Fruit fly (Drosophila melanogaster) whole organism, embryonic: ENCODE data around the gene CG6709.

Source experiments
- Abd-B ChIP-seq: fragments of 200-800 bp; sonication (Bioruptor generic); optimal IDR thresholded peaks from 2 replicates; lab custom pipeline; 2018; ENCODE audit warnings: missing biosample characterization, mild to moderate bottlenecking, missing genetic modification characterization, moderate library complexity
- Atf3 ChIP-seq: fragments of 200-800 bp; sonication (Bioruptor generic); optimal IDR thresholded peaks from 3 replicates; lab custom pipeline; 2016; ENCODE audit warnings: missing biosample characterization, missing genetic modification characterization
- C15 ChIP-seq: fragments of 200-800 bp; sonication (Bioruptor generic); IDR thresholded peaks from 3 replicates; pipeline ENCODE4 v1.3.6; 2022; ENCODE audit warnings: missing biosample characterization, missing genetic modification characterization
- CG10462 ChIP-seq: fragments of 200-800 bp; sonication (Bioruptor generic); optimal IDR thresholded peaks from 2 replicates; lab custom pipeline; 2016; ENCODE audit warnings: missing biosample characterization, missing genetic modification characterization
- CG11456 ChIP-seq: fragments of 200-800 bp; sonication (Bioruptor generic); IDR thresholded peaks from 3 replicates; pipeline ENCODE4 v1.3.6; 2022; ENCODE audit warnings: missing biosample characterization, missing genetic modification characterization
- CG11695 ChIP-seq: fragments of 200-800 bp; sonication (Bioruptor generic); IDR thresholded peaks from 3 replicates; pipeline ENCODE4 v1.3.6; 2022; ENCODE audit warnings: missing biosample characterization, missing genetic modification characterization
- CG12236 ChIP-seq: fragments of 200-800 bp; sonication (Bioruptor generic); optimal IDR thresholded peaks from 2 replicates; lab custom pipeline; 2016; ENCODE audit warnings: missing biosample characterization, missing genetic modification characterization
- CG12659 ChIP-seq: fragments of 200-800 bp; sonication (Bioruptor generic); optimal IDR thresholded peaks from 3 replicates; lab custom pipeline; 2017; ENCODE audit warnings: mild to moderate bottlenecking, missing biosample characterization, missing genetic modification reagents, missing genetic modification characterization
- CG12942 ChIP-seq: fragments of 200-800 bp; sonication (Bioruptor generic); optimal IDR thresholded peaks from 3 replicates; lab custom pipeline; 2016; ENCODE audit warnings: missing biosample characterization, missing genetic modification characterization
- CG14441 ChIP-seq: fragments of 200-800 bp; sonication (Bioruptor generic); IDR thresholded peaks from 2 replicates; pipeline ENCODE4 v1.3.6; 2022; ENCODE audit warnings: missing biosample characterization, missing genetic modification characterization
- CG15696 ChIP-seq: fragments of 200-800 bp; sonication (Bioruptor generic); optimal IDR thresholded peaks from 2 replicates; lab custom pipeline; 2019; ENCODE audit warnings: missing biosample characterization, mild to moderate bottlenecking, missing genetic modification characterization, moderate library complexity
- CG17359 ChIP-seq: fragments of 200-800 bp; sonication (Bioruptor generic); optimal IDR thresholded peaks from 3 replicates; lab custom pipeline; 2018; ENCODE audit warnings: missing biosample characterization, mild to moderate bottlenecking, missing genetic modification characterization, moderate library complexity
- CG2202 ChIP-seq: fragments of 200-800 bp; sonication (Bioruptor generic); optimal IDR thresholded peaks from 2 replicates; lab custom pipeline; 2018; ENCODE audit warnings: missing biosample characterization, mild to moderate bottlenecking, missing genetic modification characterization
- CG30020 ChIP-seq: fragments of 200-800 bp; optimal IDR thresholded peaks from 2 replicates; lab custom pipeline; 2019; ENCODE audit warnings: missing biosample characterization, mild to moderate bottlenecking, missing genetic modification characterization, moderate library complexity
- CG34376 ChIP-seq: fragments of 200-800 bp; sonication (Bioruptor generic); optimal IDR thresholded peaks from 2 replicates; lab custom pipeline; 2018; ENCODE audit warnings: missing biosample characterization, mild to moderate bottlenecking, missing genetic modification characterization
- CG7271 ChIP-seq: fragments of 200-800 bp; sonication (Bioruptor generic); optimal IDR thresholded peaks from 2 replicates; lab custom pipeline; 2018; ENCODE audit warnings: missing biosample characterization, mild to moderate bottlenecking, missing genetic modification characterization, moderate library complexity
- CG8089 ChIP-seq: fragments of 200-800 bp; sonication (Bioruptor generic); optimal IDR thresholded peaks from 3 replicates; lab custom pipeline; 2016; ENCODE audit warnings: missing biosample characterization, missing genetic modification characterization
- CG9817 ChIP-seq: fragments of 200-800 bp; sonication (Bioruptor generic); optimal IDR thresholded peaks from 2 replicates; lab custom pipeline; 2018; ENCODE audit warnings: missing biosample characterization, mild to moderate bottlenecking, missing genetic modification characterization, moderate library complexity
- Deaf1 ChIP-seq: fragments of 200-800 bp; optimal IDR thresholded peaks from 3 replicates; lab custom pipeline; 2019; ENCODE audit warnings: missing biosample characterization, mild to moderate bottlenecking, missing genetic modification characterization, moderate library complexity
- Dek ChIP-seq: fragments of 200-800 bp; sonication (Bioruptor generic); optimal IDR thresholded peaks from 3 replicates; lab custom pipeline; 2019; ENCODE audit warnings: missing biosample characterization, mild to moderate bottlenecking, missing genetic modification characterization, moderate library complexity
- Dref ChIP-seq: fragments of 200-800 bp; sonication (Bioruptor generic); IDR thresholded peaks from 2 replicates; pipeline ENCODE4 v1.3.6; 2022; ENCODE audit warnings: missing biosample characterization, missing genetic modification characterization
- Eip74EF ChIP-seq, 2 experiments: fragments of 200-800 bp in 1 of 2; fragments of >200 bp in 1 of 2; sonication (Bioruptor generic) in 1 of 2; optimal IDR thresholded peaks; 2 replicates each; lab custom pipeline; 2017 to 2019; ENCODE audit warnings: missing biosample characterization in 2 of 2, missing genetic modification characterization in 2 of 2, mild to moderate bottlenecking in 1 of 2, moderate library complexity in 1 of 2
- Gsc ChIP-seq: fragments of 200-800 bp; sonication (Bioruptor generic); IDR thresholded peaks from 2 replicates; pipeline ENCODE4 v1.3.6; 2022; ENCODE audit warnings: missing biosample characterization, missing genetic modification characterization
- HLH3B ChIP-seq: fragments of 200-800 bp; sonication (Bioruptor generic); IDR thresholded peaks from 2 replicates; pipeline ENCODE4 v1.3.6; 2022; ENCODE audit warnings: missing biosample characterization, missing genetic modification characterization
- Hey ChIP-seq: fragments of 200-800 bp; sonication (Bioruptor generic); optimal IDR thresholded peaks from 3 replicates; lab custom pipeline; 2018; ENCODE audit warnings: missing biosample characterization, mild to moderate bottlenecking, missing genetic modification characterization
- Max ChIP-seq: fragments of 200-800 bp; sonication (Bioruptor generic); optimal IDR thresholded peaks from 2 replicates; lab custom pipeline; 2016; ENCODE audit warnings: missing biosample characterization, mild to moderate bottlenecking, missing genetic modification characterization
- NC2β ChIP-seq: fragments of 200-800 bp; sonication (Bioruptor generic); optimal IDR thresholded peaks from 2 replicates; lab custom pipeline; 2016; ENCODE audit warnings: missing biosample characterization, missing genetic modification characterization
- NK7.1 ChIP-seq: fragments of 200-800 bp; sonication (Bioruptor generic); optimal IDR thresholded peaks from 3 replicates; lab custom pipeline; 2016; ENCODE audit warnings: missing biosample characterization, missing genetic modification characterization
- Sox102F ChIP-seq: fragments of 200-800 bp; sonication (Bioruptor generic); optimal IDR thresholded peaks from 2 replicates; lab custom pipeline; 2018; ENCODE audit warnings: missing biosample characterization, mild to moderate bottlenecking, missing genetic modification characterization, moderate library complexity
- Taf1 ChIP-seq: fragments of 200-800 bp; sonication (Bioruptor generic); IDR thresholded peaks from 2 replicates; pipeline ENCODE4 v1.3.6; 2022; ENCODE audit warnings: missing biosample characterization, missing genetic modification characterization
- ap ChIP-seq: fragments of 200-800 bp; sonication (Bioruptor generic); IDR thresholded peaks from 2 replicates; pipeline ENCODE4 v1.3.6; 2022; ENCODE audit warnings: missing biosample characterization, missing genetic modification characterization
- br ChIP-seq: fragments of >200 bp; optimal IDR thresholded peaks from 2 replicates; lab custom pipeline; 2017
- btn ChIP-seq: fragments of 200-800 bp; sonication (Bioruptor generic); optimal IDR thresholded peaks from 2 replicates; lab custom pipeline; 2016; ENCODE audit warnings: missing biosample characterization, missing genetic modification characterization
- crp ChIP-seq, 2 experiments: fragments of 200-800 bp; sonication (Bioruptor generic); optimal IDR thresholded peaks; 2 replicates in 1 of 2; 3 replicates in 1 of 2; lab custom pipeline; 2017; ENCODE audit warnings: missing biosample characterization in 2 of 2, missing genetic modification characterization in 2 of 2, mild to moderate bottlenecking in 1 of 2, moderate library complexity in 1 of 2
- jing ChIP-seq: fragments of 200-800 bp; sonication (Bioruptor generic); optimal IDR thresholded peaks from 2 replicates; lab custom pipeline; 2018; ENCODE audit warnings: missing biosample characterization, mild to moderate bottlenecking, missing genetic modification characterization
- jumu ChIP-seq: fragments of 200-800 bp; sonication (Bioruptor generic); optimal IDR thresholded peaks from 3 replicates; lab custom pipeline; 2016; ENCODE audit warnings: missing biosample characterization, missing genetic modification characterization
- lola ChIP-seq, 3 experiments: fragments of >200 bp in 2 of 3; fragments of 200-800 bp in 1 of 3; sonication (Bioruptor generic) in 1 of 3; optimal IDR thresholded peaks; 2 replicates each; lab custom pipeline; 2017 to 2019; ENCODE audit warnings: missing biosample characterization in 3 of 3, missing genetic modification characterization in 3 of 3, mild to moderate bottlenecking in 1 of 3, moderate library complexity in 1 of 3
- nmo ChIP-seq: fragments of 200-800 bp; sonication (Bioruptor generic); optimal IDR thresholded peaks from 2 replicates; lab custom pipeline; 2018; ENCODE audit warnings: missing biosample characterization, mild to moderate bottlenecking, missing genetic modification characterization, moderate library complexity
- onecut ChIP-seq: fragments of 200-800 bp; sonication (Bioruptor generic); IDR thresholded peaks from 2 replicates; pipeline ENCODE4 v1.3.6; 2022; ENCODE audit warnings: missing biosample characterization, missing genetic modification characterization
- pan ChIP-seq, 4 experiments: fragments of >200 bp in 3 of 4; fragments of 200-800 bp in 1 of 4; sonication (Bioruptor generic) in 1 of 4; optimal IDR thresholded peaks in 3 of 4; IDR thresholded peaks in 1 of 4; 2 replicates each; pipeline versions ENCODE4 v1.3.6 to Lab custom; 2017 to 2022; ENCODE audit warnings: missing biosample characterization in 2 of 4, missing genetic modification characterization in 2 of 4, mixed read lengths in 1 of 4
- pita ChIP-seq: fragments of 200-800 bp; sonication (Bioruptor generic); optimal IDR thresholded peaks from 2 replicates; lab custom pipeline; 2017; ENCODE audit warnings: missing biosample characterization, mild to moderate bottlenecking, missing genetic modification characterization
- psq ChIP-seq: fragments of 200-800 bp; sonication (Bioruptor generic); optimal IDR thresholded peaks from 2 replicates; lab custom pipeline; 2017; ENCODE audit warnings: missing biosample characterization, missing genetic modification characterization
- run ChIP-seq: fragments of 200-800 bp; sonication (Bioruptor generic); optimal IDR thresholded peaks from 3 replicates; lab custom pipeline; 2018; ENCODE audit warnings: missing biosample characterization, mild to moderate bottlenecking, missing genetic modification characterization
- shn ChIP-seq: fragments of 200-800 bp; sonication (Bioruptor generic); optimal IDR thresholded peaks from 3 replicates; lab custom pipeline; 2016; ENCODE audit warnings: missing biosample characterization, missing genetic modification characterization
- ttk ChIP-seq: fragments of 200-800 bp; sonication (Bioruptor generic); IDR thresholded peaks from 2 replicates; pipeline ENCODE4 v2.1.2; 2022; ENCODE audit warnings: missing biosample characterization, missing genetic modification characterization
- zfh1 ChIP-seq: fragments of 200-800 bp; sonication (Bioruptor generic); IDR thresholded peaks from 3 replicates; pipeline ENCODE4 v1.3.6; 2022; ENCODE audit warnings: missing biosample characterization, missing genetic modification characterization

Gene CG6709

dm6 chr3L:9854583-9855519 is 39.7 kb downstream of the CG6709 start, which contains the start of gene RasGAP1 (continued):
- TF ChIP-seq Dek (tag; lab: Kevin White, UChicago): no peak
- TF ChIP-seq Deaf1 (tag; lab: Kevin White, UChicago): no peak
- no peak for TF ChIP-seq CG11456 (GFP tag; lab: Robert Waterston, UW)
- no peak for TF ChIP-seq pita (GFP tag; lab: Kevin White, UChicago)
- TF ChIP-seq br (lab: Kevin White, UChicago): no peak
- TF ChIP-seq CG14441 (GFP tag; lab: Robert Waterston, UW): 0 out of 2 replicates have a peak, but pooled peaks have one; percentile 8
- peak; percentile 17 for TF ChIP-seq nmo (GFP tag; lab: Kevin White, UChicago)
- no peak for TF ChIP-seq CG8089

dm6 chr3L:9853895-9854470 is 40.6 kb downstream of the CG6709 start:
- TF ChIP-seq jumu (GFP tag; lab: Kevin White, UChicago) (no peak), CG12942 (GFP tag; lab: Kevin White, UChicago) (no peak), shn (no peak), C15 (no peak), lola (GFP tag; optimal IDR thresholded peaks at IDR 0.05; lab: Kevin White, UChicago) (peak in 1 of 3 experiments; percentile 54), Sox102F (no peak), CG30020 (tag; lab: Kevin White, UChicago) (no peak), NK7.1 (GFP tag; lab: Kevin White, UChicago) (no peak), Gsc (GFP tag; lab: Robert Waterston, UW) (no peak), psq (GFP tag; lab: Kevin White, UChicago) (no peak), Taf1 (no peak), CG12236 (GFP tag; lab: Kevin White, UChicago) (no peak), Eip74EF (GFP tag; optimal IDR thresholded peaks at IDR 0.05; lab: Kevin White, UChicago) (no peak), crp (GFP tag; optimal IDR thresholded peaks at IDR 0.05; lab: Kevin White, UChicago) (no peak), CG17359 (tag; lab: Kevin White, UChicago) (no peak), pan (optimal IDR thresholded peaks at IDR 0.05; lab: Kevin White, UChicago) (no peak), pan (GFP tag; optimal IDR thresholded peaks at IDR 0.05 in 1 of 2, IDR thresholded peaks at IDR 0.05 in 1 of 2) (peak in 1 of 2 experiments; percentile 13), Abd-B (GFP tag; lab: Kevin White, UChicago) (no peak), CG2202 (tag; lab: Kevin White, UChicago) (no peak), CG10462 (GFP tag; lab: Kevin White, UChicago) (no peak), ttk (GFP tag; lab: Robert Waterston, UW) (peak; percentile 46; the same call in 1 of the 2 replicates), NC2β (GFP tag; lab: Kevin White, UChicago) (no peak), HLH3B (GFP tag; lab: Robert Waterston, UW) (no peak), jing (GFP tag; lab: Kevin White, UChicago) (no peak), Max (no peak), Hey (tag; lab: Kevin White, UChicago) (no peak), zfh1 (GFP tag; lab: Robert Waterston, UW) (peak; percentile 50; the same call in 1 of the 3 replicates), CG12659 (GFP tag; lab: Kevin White, UChicago) (no peak), CG15696 (no peak), onecut (GFP tag; lab: Robert Waterston, UW) (no peak), CG34376 (GFP tag; lab: Kevin White, UChicago) (no peak), CG11695 (GFP tag; lab: Robert Waterston, UW) (no peak), ap (GFP tag; lab: Robert Waterston, UW) (no peak), Atf3 (no peak), Dref (GFP tag; lab: Robert Waterston, UW) (0 out of 2 replicates have a peak, but pooled peaks have one; percentile 7), run (tag; lab: Kevin White, UChicago) (no peak), CG9817 (no peak), CG7271 (tag; lab: Kevin White, UChicago) (no peak), btn (no peak)
